Fruit fly (Drosophila melanogaster): Measurements from ENCODE around the gene Pmvk.

Gene Pmvk

DNA sequence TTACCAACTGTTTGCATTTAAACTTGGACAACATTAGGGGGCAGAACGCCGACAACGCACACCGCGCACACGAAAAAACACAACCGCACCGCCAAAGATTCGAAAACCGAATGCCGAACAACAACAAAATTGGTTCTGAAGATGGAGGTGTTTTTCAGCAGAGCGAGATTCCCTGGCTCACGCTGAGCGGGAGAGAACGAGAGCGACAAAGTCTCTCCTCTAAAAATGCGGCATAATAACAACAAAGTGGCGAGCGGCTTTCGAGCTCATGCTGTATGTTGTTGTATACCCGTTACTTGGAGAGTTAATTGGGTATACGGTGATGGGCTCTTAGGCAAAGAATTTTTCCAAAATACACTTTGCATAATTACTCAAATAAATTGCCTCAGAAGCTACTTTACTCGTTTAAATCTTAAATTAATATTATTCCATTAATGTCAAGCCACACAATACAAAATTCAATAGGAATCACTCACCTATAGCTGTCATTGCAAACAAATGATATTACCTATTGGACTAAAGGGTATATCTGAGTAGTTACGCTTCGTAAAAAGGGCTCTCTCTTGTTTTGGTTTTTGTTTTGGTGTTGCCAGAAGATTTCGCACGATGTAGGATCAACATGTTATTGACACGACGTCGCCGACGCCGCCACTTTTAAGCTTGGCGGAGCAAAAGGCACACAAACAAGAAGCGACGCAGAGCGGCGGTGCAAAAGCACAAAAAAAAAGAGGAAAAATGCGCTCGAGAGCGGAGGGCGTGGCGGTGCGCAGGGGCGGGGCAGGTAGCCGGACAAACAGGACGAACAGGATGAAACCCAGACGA, 7.4 kb downstream of the Pmvk start (continued):
- TF ChIP-seq PHDP (tag; optimal IDR thresholded peaks at IDR 0.05): peak; percentile 78
- peak; percentile 28; the same call in 1 of the 3 replicates for TF ChIP-seq ken (GFP tag; IDR thresholded peaks at IDR 0.05)
- TF ChIP-seq sim (GFP tag; IDR thresholded peaks at IDR 0.05): no peak
- 0 out of 3 replicates have a peak, but pooled peaks have one; percentile 33 for TF ChIP-seq HLH4C (GFP tag; IDR thresholded peaks at IDR 0.05; ENCODE audit: partially characterized antibody)
- no peak for TF ChIP-seq CG11093 (GFP tag; IDR thresholded peaks at IDR 0.05)
- TF ChIP-seq HmgD (GFP tag; optimal IDR thresholded peaks at IDR 0.05): no peak
- peak; percentile 65 for TF ChIP-seq CG32532 (GFP tag; IDR thresholded peaks at IDR 0.05)
- peak; percentile 78 for TF ChIP-seq gem (tag; optimal IDR thresholded peaks at IDR 0.05)
- peak; percentile 43; the same call in 1 of the 2 replicates for TF ChIP-seq CG14667 (GFP tag; IDR thresholded peaks at IDR 0.05)
- TF ChIP-seq fd102C (GFP tag; optimal IDR thresholded peaks at IDR 0.05): no peak
- peak; percentile 61 for TF ChIP-seq Hr3 (GFP tag; optimal IDR thresholded peaks at IDR 0.05)
- no peak for TF ChIP-seq Poxn (GFP tag; IDR thresholded peaks at IDR 0.05)
- TF ChIP-seq nmo (GFP tag; optimal IDR thresholded peaks at IDR 0.05): peak; percentile 52
- peak; percentile 93 for TF ChIP-seq lbe (GFP tag; optimal IDR thresholded peaks at IDR 0.05)
- TF ChIP-seq ham (GFP tag; IDR thresholded peaks at IDR 0.05): no peak
- TF ChIP-seq BEAF-32 (GFP tag; optimal IDR thresholded peaks at IDR 0.05): no peak
- TF ChIP-seq CG5953 (GFP tag; IDR thresholded peaks at IDR 0.05): no peak; the same call in 1 of the 2 replicates
- TF ChIP-seq CG13287 (GFP tag; IDR thresholded peaks at IDR 0.05; ENCODE audit: partially characterized antibody): no peak; the same call in 1 of the 2 replicates
- TF ChIP-seq Bdp1 (GFP tag; optimal IDR thresholded peaks at IDR 0.05): peak; percentile 66
- peak; percentile 51; the same call in 1 of the 2 replicates for TF ChIP-seq ara (GFP tag; IDR thresholded peaks at IDR 0.05)
- no peak for TF ChIP-seq CG10565 (GFP tag; optimal IDR thresholded peaks at IDR 0.05)
- TF ChIP-seq ERR (GFP tag; optimal IDR thresholded peaks at IDR 0.05): no peak
- TF ChIP-seq fd3F (GFP tag; optimal IDR thresholded peaks at IDR 0.05): peak; percentile 56
- no peak for TF ChIP-seq br (optimal IDR thresholded peaks at IDR 0.05)
- no peak for TF ChIP-seq CG14860 (GFP tag; IDR thresholded peaks at IDR 0.05; ENCODE audit: partially characterized antibody)
- no peak for TF ChIP-seq CG7745 (tag; optimal IDR thresholded peaks at IDR 0.05)
- peak; percentile 56 for TF ChIP-seq esg (GFP tag; conservative IDR thresholded peaks at IDR 0.05)
- no peak for TF ChIP-seq Dfd (GFP tag; optimal IDR thresholded peaks at IDR 0.05)
- peak in 1 of 2 experiments; percentile 66 for TF ChIP-seq Eip74EF (GFP tag; optimal IDR thresholded peaks at IDR 0.05)
- TF ChIP-seq cato (GFP tag; optimal IDR thresholded peaks at IDR 0.05; ENCODE audit: borderline replicate concordance): no peak
- peak; percentile 71 for TF ChIP-seq CG6689 (GFP tag; IDR thresholded peaks at IDR 0.05)
- TF ChIP-seq tx (GFP tag; optimal IDR thresholded peaks at IDR 0.05): peak; percentile 26
- TF ChIP-seq sd (tag; optimal IDR thresholded peaks at IDR 0.05): no peak
- TF ChIP-seq NC2α (GFP tag; optimal IDR thresholded peaks at IDR 0.05): no peak
- peak; percentile 20 for TF ChIP-seq CG6813 (GFP tag; optimal IDR thresholded peaks at IDR 0.05)
- TF ChIP-seq CG3838 (GFP tag; optimal IDR thresholded peaks at IDR 0.05): no peak
- TF ChIP-seq CG12769 (tag; optimal IDR thresholded peaks at IDR 0.05): peak; percentile 78
- TF ChIP-seq CG2889 (GFP tag; IDR thresholded peaks at IDR 0.05): no peak
- peak; percentile 64; the same call in 2 of the 3 replicates for TF ChIP-seq zfh1 (GFP tag; IDR thresholded peaks at IDR 0.05)
- TF ChIP-seq Hr39 (optimal IDR thresholded peaks at IDR 0.05): no peak
- no peak for TF ChIP-seq grn (GFP tag; optimal IDR thresholded peaks at IDR 0.05)
- TF ChIP-seq ssp (GFP tag; IDR thresholded peaks at IDR 0.05): no peak
- TF ChIP-seq CG12071 (GFP tag; optimal IDR thresholded peaks at IDR 0.05): peak; percentile 35
- no peak for TF ChIP-seq dimm (GFP tag; IDR thresholded peaks at IDR 0.05)
- peak; percentile 57 for TF ChIP-seq Max (GFP tag; optimal IDR thresholded peaks at IDR 0.05)
- peak; percentile 47 for TF ChIP-seq CG10274 (GFP tag; optimal IDR thresholded peaks at IDR 0.05)
- peak; percentile 43 for TF ChIP-seq HmgZ (tag; optimal IDR thresholded peaks at IDR 0.05)
- TF ChIP-seq CG30020 (tag; optimal IDR thresholded peaks at IDR 0.05): peak; percentile 29
- TF ChIP-seq CG17612 (GFP tag; IDR thresholded peaks at IDR 0.05): peak; percentile 31; the same call in 1 of the 2 replicates

Measured in whole organism, embryonic.